Comparison of ENCODE assay signal across 5 fruit fly cellular contexts in the genomic region with DNA sequence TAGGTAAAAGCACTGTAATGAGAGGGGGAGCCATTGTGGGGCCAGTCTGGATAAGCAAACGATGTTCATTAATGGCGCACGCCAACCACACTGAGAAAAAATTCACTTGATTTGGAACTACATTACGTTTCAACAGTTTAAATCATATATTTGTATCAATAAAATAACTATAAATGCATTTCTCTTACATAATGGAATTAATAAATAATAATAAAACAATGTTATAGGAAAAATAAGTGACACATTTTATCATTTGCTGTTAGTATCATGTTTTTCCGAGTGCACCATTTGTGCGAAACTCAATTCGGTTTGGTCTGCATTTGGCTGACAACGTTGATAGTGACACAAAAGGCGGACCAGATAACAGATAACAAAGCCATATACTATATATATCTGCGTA.
A peak's percentile ranks its signal among the peaks of the same experiment; 100 is the strongest.
TF ChIP-seq lines count a peak whose summit lies in the region.

No protein-coding gene starts in this region.

- TF ChIP-seq CTCF in whole organism, embryonic (GFP tag; optimal IDR thresholded peaks at IDR 0.05; lab: Kevin White, UChicago) = no peak

TF ChIP-seq in whole organism, adult, 20 proteins besides CTCF, POLR2A, EP300 and RAD21 (continues in another document):
- TF ChIP-seq CG12768 (GFP tag; optimal IDR thresholded peaks at IDR 0.05; lab: Kevin White, UChicago) (no peak), CG7101 (tag; optimal IDR thresholded peaks at IDR 0.05; lab: Kevin White, UChicago) (no peak), CG7045 (GFP tag; optimal IDR thresholded peaks at IDR 0.05; lab: Kevin White, UChicago) (peak; percentile 61), CG5204 (GFP tag; optimal IDR thresholded peaks at IDR 0.05; lab: Kevin White, UChicago) (peak; percentile 39), bab1 (GFP tag; optimal IDR thresholded peaks at IDR 0.05; lab: Kevin White, UChicago) (no peak), cic (GFP tag; optimal IDR thresholded peaks at IDR 0.05; lab: Kevin White, UChicago) (no peak), CG14711 (tag; optimal IDR thresholded peaks at IDR 0.05; lab: Kevin White, UChicago) (no peak), Hr96 (GFP tag; optimal IDR thresholded peaks at IDR 0.05; lab: Kevin White, UChicago) (no peak), kay (GFP tag; lab: Kevin White, UChicago; ENCODE audit: borderline replicate concordance) (peak; percentile 46), CG1620 (GFP tag; optimal IDR thresholded peaks at IDR 0.05; lab: Kevin White, UChicago) (no peak), CG11617 (GFP tag; optimal IDR thresholded peaks at IDR 0.05; lab: Kevin White, UChicago) (peak; percentile 26), toe (GFP tag; optimal IDR thresholded peaks at IDR 0.05; lab: Kevin White, UChicago) (no peak), pad (GFP tag; optimal IDR thresholded peaks at IDR 0.05; lab: Kevin White, UChicago) (no peak), Mnt (GFP tag; optimal IDR thresholded peaks at IDR 0.05; lab: Kevin White, UChicago) (no peak), cnc (optimal IDR thresholded peaks at IDR 0.05; lab: Kevin White, UChicago) (no peak), Clk (GFP tag; optimal IDR thresholded peaks at IDR 0.05; lab: Kevin White, UChicago) (no peak), Crg-1 (GFP tag; optimal IDR thresholded peaks at IDR 0.05; lab: Kevin White, UChicago) (no peak), ovo (GFP tag; optimal IDR thresholded peaks at IDR 0.05; lab: Kevin White, UChicago) (no peak)

TF ChIP-seq in whole organism, embryonic, 481 proteins besides CTCF, POLR2A, EP300 and RAD21 (continues in another document):
- peak; percentile 57 for TF ChIP-seq slbo (GFP tag; IDR thresholded peaks at IDR 0.05; lab: Robert Waterston, UW)
- no peak for TF ChIP-seq insv (GFP tag; optimal IDR thresholded peaks at IDR 0.05; lab: Kevin White, UChicago)
- peak; percentile 16 for TF ChIP-seq CG17385 (GFP tag; optimal IDR thresholded peaks at IDR 0.05; lab: Kevin White, UChicago)
- TF ChIP-seq so (GFP tag; IDR thresholded peaks at IDR 0.05; lab: Robert Waterston, UW) = peak; percentile 52; the same call in 1 of the 3 replicates
- TF ChIP-seq CG2199 (GFP tag; IDR thresholded peaks at IDR 0.05; lab: Robert Waterston, UW) = 0 out of 3 replicates have a peak, but pooled peaks have one; percentile 54
- peak; percentile 19 for TF ChIP-seq CG2120 (GFP tag; optimal IDR thresholded peaks at IDR 0.05; lab: Kevin White, UChicago)
- TF ChIP-seq dpn (GFP tag; optimal IDR thresholded peaks at IDR 0.05; lab: Kevin White, UChicago) = peak in 1 of 2 experiments; percentile 25
- peak; percentile 36; the same call in 1 of the 2 replicates for TF ChIP-seq CG31441 (GFP tag; IDR thresholded peaks at IDR 0.05; lab: Robert Waterston, UW)
- no peak for TF ChIP-seq GATAe (GFP tag; conservative IDR thresholded peaks at IDR 0.05; lab: Robert Waterston, UW)
- peak; percentile 31; the same call in 1 of the 2 replicates for TF ChIP-seq lmd (GFP tag; IDR thresholded peaks at IDR 0.05; lab: Robert Waterston, UW)
- peak; percentile 54 for TF ChIP-seq Meics (GFP tag; optimal IDR thresholded peaks at IDR 0.05; lab: Kevin White, UChicago)
- TF ChIP-seq CG15269 (tag; optimal IDR thresholded peaks at IDR 0.05; lab: Kevin White, UChicago) = peak; percentile 57
- no peak for TF ChIP-seq gt (GFP tag; IDR thresholded peaks at IDR 0.05; lab: Robert Waterston, UW)
- TF ChIP-seq croc (GFP tag; conservative IDR thresholded peaks at IDR 0.05; lab: Robert Waterston, UW) = no peak
- peak; percentile 8 for TF ChIP-seq CG4424 (GFP tag; optimal IDR thresholded peaks at IDR 0.05; lab: Kevin White, UChicago)
- peak; percentile 56 for TF ChIP-seq Fer1 (GFP tag; optimal IDR thresholded peaks at IDR 0.05; lab: Kevin White, UChicago)
- peak; percentile 8 for TF ChIP-seq CG15514 (GFP tag; optimal IDR thresholded peaks at IDR 0.05; lab: Kevin White, UChicago)

TF ChIP-seq in whole organism, prepupa, 60 proteins besides CTCF, POLR2A, EP300 and RAD21 (continues in another document):
- TF ChIP-seq dsx (GFP tag; optimal IDR thresholded peaks at IDR 0.05; lab: Kevin White, UChicago; ENCODE audit: poor library complexity, severe bottlenecking) (no peak), esn (GFP tag; optimal IDR thresholded peaks at IDR 0.05; lab: Kevin White, UChicago) (no peak), CG8319 (GFP tag; optimal IDR thresholded peaks at IDR 0.05; lab: Kevin White, UChicago) (no peak), dac (GFP tag; optimal IDR thresholded peaks at IDR 0.05; lab: Kevin White, UChicago) (no peak), Sox102F (GFP tag; optimal IDR thresholded peaks at IDR 0.05; lab: Kevin White, UChicago) (no peak), Sox15 (GFP tag; optimal IDR thresholded peaks at IDR 0.05; lab: Kevin White, UChicago) (no peak), Blimp-1 (GFP tag; optimal IDR thresholded peaks at IDR 0.05; lab: Kevin White, UChicago) (no peak), CG6276 (GFP tag; optimal IDR thresholded peaks at IDR 0.05; lab: Kevin White, UChicago) (peak; percentile 63), Eip78C (GFP tag; lab: Kevin White, UChicago) (peak; percentile 83), Eip75B (GFP tag; optimal IDR thresholded peaks at IDR 0.05; lab: Kevin White, UChicago) (no peak), CG34406 (GFP tag; optimal IDR thresholded peaks at IDR 0.05; lab: Kevin White, UChicago) (no peak), Smox (GFP tag; optimal IDR thresholded peaks at IDR 0.05; lab: Kevin White, UChicago) (no peak), Ets96B (tag; optimal IDR thresholded peaks at IDR 0.05; lab: Kevin White, UChicago) (no peak), acj6 (GFP tag; optimal IDR thresholded peaks at IDR 0.05; lab: Kevin White, UChicago) (peak; percentile 6), CG10669 (GFP tag; optimal IDR thresholded peaks at IDR 0.05; lab: Kevin White, UChicago) (no peak), CG31627 (GFP tag; optimal IDR thresholded peaks at IDR 0.05; lab: Kevin White, UChicago) (no peak), Hr39 (GFP tag; optimal IDR thresholded peaks at IDR 0.05; lab: Kevin White, UChicago) (no peak), spab (GFP tag; optimal IDR thresholded peaks at IDR 0.05; lab: Kevin White, UChicago) (no peak), CG4318 (GFP tag; optimal IDR thresholded peaks at IDR 0.05; lab: Kevin White, UChicago) (peak; percentile 54)

TF ChIP-seq in whole organism, pupa, 21 proteins besides CTCF, POLR2A, EP300 and RAD21:
- peak; percentile 66 for TF ChIP-seq Ets98B (GFP tag; IDR thresholded peaks at IDR 0.05; lab: Robert Waterston, UW)
- no peak for TF ChIP-seq CG34367 (tag; optimal IDR thresholded peaks at IDR 0.05; lab: Kevin White, UChicago)
- TF ChIP-seq CG14655 (GFP tag; optimal IDR thresholded peaks at IDR 0.05; lab: Kevin White, UChicago) = peak; percentile 55
- peak; percentile 20 for TF ChIP-seq Pif1B (GFP tag; optimal IDR thresholded peaks at IDR 0.05; lab: Kevin White, UChicago)
- 0 out of 3 replicates have a peak, but pooled peaks have one; percentile 17 for TF ChIP-seq fd96Ca (GFP tag; IDR thresholded peaks at IDR 0.05; lab: Robert Waterston, UW)
- no peak for TF ChIP-seq CG17806 (tag; optimal IDR thresholded peaks at IDR 0.05; lab: Kevin White, UChicago)
- peak; percentile 73 for TF ChIP-seq CG32121 (GFP tag; IDR thresholded peaks at IDR 0.05; lab: Robert Waterston, UW)
- peak; percentile 52 for TF ChIP-seq CG8301 (tag; optimal IDR thresholded peaks at IDR 0.05; lab: Kevin White, UChicago)
- TF ChIP-seq CG4496 (GFP tag; IDR thresholded peaks at IDR 0.05; lab: Robert Waterston, UW) = peak; percentile 44; the same call in 1 of the 3 replicates
- no peak for TF ChIP-seq CG15710 (tag; optimal IDR thresholded peaks at IDR 0.05; lab: Kevin White, UChicago)
- TF ChIP-seq CG8159 (tag; optimal IDR thresholded peaks at IDR 0.05; lab: Kevin White, UChicago) = peak; percentile 12
- no peak for TF ChIP-seq Snoo (tag; optimal IDR thresholded peaks at IDR 0.05; lab: Kevin White, UChicago)
TF ChIP-seq in whole organism, pupa: peak in this region for 8.

TF ChIP-seq in whole organism, wandering third instar larva, 38 proteins besides CTCF, POLR2A, EP300 and RAD21:
- no peak for TF ChIP-seq Sp1 (GFP tag; optimal IDR thresholded peaks at IDR 0.05; lab: Kevin White, UChicago)
- no peak for TF ChIP-seq Rel (GFP tag; optimal IDR thresholded peaks at IDR 0.05; lab: Kevin White, UChicago)
- no peak for TF ChIP-seq Rel (tag; optimal IDR thresholded peaks at IDR 0.05; lab: Kevin White, UChicago)
- TF ChIP-seq foxo (GFP tag; optimal IDR thresholded peaks at IDR 0.05; lab: Kevin White, UChicago) = peak in 1 of 2 experiments; percentile 36
- no peak for TF ChIP-seq jim (GFP tag; optimal IDR thresholded peaks at IDR 0.05; lab: Kevin White, UChicago)
- TF ChIP-seq h (GFP tag; optimal IDR thresholded peaks at IDR 0.05; lab: Kevin White, UChicago) = peak; percentile 62
- TF ChIP-seq Dif (GFP tag; optimal IDR thresholded peaks at IDR 0.05; lab: Kevin White, UChicago; ENCODE audit: partially characterized antibody) = no peak
- TF ChIP-seq sage (GFP tag; optimal IDR thresholded peaks at IDR 0.05; lab: Kevin White, UChicago) = no peak
- no peak for TF ChIP-seq dmrt93B (GFP tag; optimal IDR thresholded peaks at IDR 0.05; lab: Kevin White, UChicago)
